Fruit fly (Drosophila melanogaster) whole organism, embryonic: ENCODE results near the gene CG7320.

ENCODE experiments used
- Abd-B ChIP-seq: fragments of 200-800 bp; sonication (Bioruptor generic); optimal IDR thresholded peaks from 2 replicates; lab custom pipeline; 2018; ENCODE audit warnings: missing biosample characterization, mild to moderate bottlenecking, missing genetic modification characterization, moderate library complexity
- Aef1 ChIP-seq: fragments of 200-800 bp; sonication (Bioruptor generic); IDR thresholded peaks from 3 replicates; pipeline ENCODE4 v1.3.6; 2022; ENCODE audit warnings: missing biosample characterization, missing genetic modification characterization
- Antp ChIP-seq: fragments of 200-800 bp; sonication (Bioruptor generic); optimal IDR thresholded peaks from 3 replicates; lab custom pipeline; 2016; ENCODE audit warnings: missing biosample characterization, missing genetic modification characterization
- Atf6 ChIP-seq: fragments of 200-800 bp; sonication (Bioruptor generic); IDR thresholded peaks from 2 replicates; pipeline ENCODE4 v1.3.6; 2022; ENCODE audit warnings: missing biosample characterization, missing genetic modification characterization
- BtbVII ChIP-seq: fragments of 200-800 bp; sonication (Bioruptor generic); optimal IDR thresholded peaks from 3 replicates; lab custom pipeline; 2017; ENCODE audit warnings: missing biosample characterization, mild to moderate bottlenecking, missing genetic modification characterization
- CG10979 ChIP-seq: fragments of 200-800 bp; sonication (Bioruptor generic); optimal IDR thresholded peaks from 2 replicates; lab custom pipeline; 2018; ENCODE audit warnings: missing biosample characterization, mild to moderate bottlenecking, missing genetic modification characterization, moderate library complexity
- CG12299 ChIP-seq: fragments of 200-800 bp; sonication (Bioruptor generic); optimal IDR thresholded peaks from 2 replicates; lab custom pipeline; 2018; ENCODE audit warnings: missing biosample characterization, mild to moderate bottlenecking, missing genetic modification characterization
- CG13123 ChIP-seq: fragments of 200-800 bp; sonication (Bioruptor generic); optimal IDR thresholded peaks from 2 replicates; lab custom pipeline; 2016; ENCODE audit warnings: missing biosample characterization, missing genetic modification characterization
- CG15011 ChIP-seq: fragments of 200-800 bp; sonication (Bioruptor generic); optimal IDR thresholded peaks from 3 replicates; lab custom pipeline; 2018; ENCODE audit warnings: missing biosample characterization, mild to moderate bottlenecking, missing genetic modification characterization
- CG1602 ChIP-seq: fragments of 200-800 bp; sonication (Bioruptor generic); optimal IDR thresholded peaks from 3 replicates; lab custom pipeline; 2016; ENCODE audit warnings: missing biosample characterization, missing genetic modification characterization
- CG2116 ChIP-seq: fragments of 200-800 bp; sonication (Bioruptor generic); optimal IDR thresholded peaks from 3 replicates; lab custom pipeline; 2018; ENCODE audit warnings: missing biosample characterization, mild to moderate bottlenecking, missing genetic modification characterization
- CG31224 ChIP-seq: fragments of 200-800 bp; sonication (Bioruptor generic); IDR thresholded peaks from 2 replicates; pipeline ENCODE4 v1.3.6; 2022; ENCODE audit warnings: missing biosample characterization, missing genetic modification characterization
- CG4404 ChIP-seq: fragments of 200-800 bp; sonication (Bioruptor generic); IDR thresholded peaks from 2 replicates; pipeline ENCODE4 v1.3.6; 2022; ENCODE audit warnings: missing biosample characterization, missing genetic modification characterization
- CG6689 ChIP-seq: fragments of 200-800 bp; sonication (Bioruptor generic); IDR thresholded peaks from 2 replicates; pipeline ENCODE4 v1.3.6; 2022; ENCODE audit warnings: missing biosample characterization, missing genetic modification characterization
- CG7271 ChIP-seq: fragments of 200-800 bp; sonication (Bioruptor generic); optimal IDR thresholded peaks from 2 replicates; lab custom pipeline; 2018; ENCODE audit warnings: missing biosample characterization, mild to moderate bottlenecking, missing genetic modification characterization, moderate library complexity
- CG9876 ChIP-seq: fragments of 200-800 bp; sonication (Bioruptor generic); optimal IDR thresholded peaks from 2 replicates; lab custom pipeline; 2016; ENCODE audit warnings: missing biosample characterization, missing genetic modification characterization
- D ChIP-seq, 2 experiments: fragments of 200-800 bp in 1 of 2; fragments of >200 bp in 1 of 2; sonication (Bioruptor generic) in 1 of 2; optimal IDR thresholded peaks; 2 replicates in 1 of 2; 3 replicates in 1 of 2; lab custom pipeline; 2017; ENCODE audit warnings: mild to moderate bottlenecking in 1 of 2, missing biosample characterization in 1 of 2, missing genetic modification characterization in 1 of 2, missing genetic modification reagents in 1 of 2
- Dek ChIP-seq: fragments of 200-800 bp; sonication (Bioruptor generic); optimal IDR thresholded peaks from 3 replicates; lab custom pipeline; 2019; ENCODE audit warnings: missing biosample characterization, mild to moderate bottlenecking, missing genetic modification characterization, moderate library complexity
- Dfd ChIP-seq, 2 experiments: fragments of >200 bp; optimal IDR thresholded peaks; 2 replicates each; lab custom pipeline; 2017; ENCODE audit warnings: missing biosample characterization in 2 of 2, missing genetic modification characterization in 2 of 2
- Hey ChIP-seq: fragments of 200-800 bp; sonication (Bioruptor generic); optimal IDR thresholded peaks from 3 replicates; lab custom pipeline; 2018; ENCODE audit warnings: missing biosample characterization, mild to moderate bottlenecking, missing genetic modification characterization
- HmgD ChIP-seq: fragments of 200-800 bp; sonication (Bioruptor generic); optimal IDR thresholded peaks from 3 replicates; lab custom pipeline; 2016; ENCODE audit warnings: missing biosample characterization, missing genetic modification characterization
- Hr3 ChIP-seq: fragments of 200-800 bp; sonication (Bioruptor generic); optimal IDR thresholded peaks from 3 replicates; lab custom pipeline; 2016; ENCODE audit warnings: missing biosample characterization, missing genetic modification characterization
- Hr51 ChIP-seq, 2 experiments: fragments of 200-800 bp; sonication (Bioruptor generic); optimal IDR thresholded peaks; 2 replicates in 1 of 2; 3 replicates in 1 of 2; lab custom pipeline; 2016 to 2018; ENCODE audit warnings: missing biosample characterization in 2 of 2, missing genetic modification characterization in 2 of 2, mild to moderate bottlenecking in 1 of 2, moderate library complexity in 1 of 2
- Jarid2 ChIP-seq: fragments of 200-800 bp; sonication (Bioruptor generic); optimal IDR thresholded peaks from 3 replicates; lab custom pipeline; 2017; ENCODE audit warnings: mild to moderate bottlenecking, missing biosample characterization, missing genetic modification reagents, missing genetic modification characterization
- Lim3 ChIP-seq: fragments of 200-800 bp; sonication (Bioruptor generic); IDR thresholded peaks from 2 replicates; pipeline ENCODE4 v1.3.6; 2022; ENCODE audit warnings: missing biosample characterization, missing genetic modification characterization
- MBD-R2 ChIP-seq: fragments of 200-800 bp; sonication (Bioruptor generic); IDR thresholded peaks from 2 replicates; pipeline ENCODE4 v1.3.6; 2022; ENCODE audit warnings: missing biosample characterization, missing genetic modification characterization
- Mrtf ChIP-seq: fragments of 200-800 bp; sonication (Bioruptor generic); IDR thresholded peaks from 3 replicates; pipeline ENCODE4 v1.3.6; 2022; ENCODE audit warnings: missing biosample characterization, missing genetic modification characterization
- Poxn ChIP-seq: fragments of 200-800 bp; sonication (Bioruptor generic); IDR thresholded peaks from 2 replicates; pipeline ENCODE4 v1.3.6; 2022; ENCODE audit warnings: missing biosample characterization, missing genetic modification characterization
- Sry-β ChIP-seq: fragments of 200-800 bp; sonication (Bioruptor generic); optimal IDR thresholded peaks from 2 replicates; lab custom pipeline; 2018; ENCODE audit warnings: missing biosample characterization, mild to moderate bottlenecking, missing genetic modification characterization, moderate library complexity
- Taf1 ChIP-seq: fragments of 200-800 bp; sonication (Bioruptor generic); IDR thresholded peaks from 2 replicates; pipeline ENCODE4 v1.3.6; 2022; ENCODE audit warnings: missing biosample characterization, missing genetic modification characterization
- Tbp ChIP-seq: fragments of >200 bp; optimal IDR thresholded peaks from 2 replicates; lab custom pipeline; 2018; ENCODE audit warnings: missing biosample characterization, missing genetic modification characterization
- YL-1 ChIP-seq: fragments of 200-800 bp; sonication (Bioruptor generic); optimal IDR thresholded peaks from 3 replicates; lab custom pipeline; 2017; ENCODE audit warnings: missing biosample characterization, mild to moderate bottlenecking, missing genetic modification characterization
- amos ChIP-seq: fragments of 200-800 bp; sonication (Bioruptor generic); IDR thresholded peaks from 2 replicates; pipeline ENCODE4 v1.3.6; 2022; ENCODE audit warnings: missing biosample characterization, missing genetic modification characterization; ENCODE audit not compliant: partially characterized antibody
- cg ChIP-seq: fragments of 200-800 bp; sonication (Bioruptor generic); optimal IDR thresholded peaks from 3 replicates; lab custom pipeline; 2019; ENCODE audit warnings: missing biosample characterization, mild to moderate bottlenecking, missing genetic modification characterization, moderate library complexity
- ci ChIP-seq: fragments of 200-800 bp; sonication (Bioruptor generic); IDR thresholded peaks from 3 replicates; pipeline ENCODE4 v1.3.6; 2022; ENCODE audit warnings: missing biosample characterization, missing genetic modification characterization
- dysf ChIP-seq: fragments of 200-800 bp; sonication (Bioruptor generic); IDR thresholded peaks from 3 replicates; pipeline ENCODE4 v1.3.6; 2022; ENCODE audit warnings: missing biosample characterization, missing genetic modification characterization
- emc ChIP-seq: fragments of 200-800 bp; sonication (Bioruptor generic); optimal IDR thresholded peaks from 2 replicates; lab custom pipeline; 2016; ENCODE audit warnings: missing biosample characterization, missing genetic modification characterization
- hth ChIP-seq: fragments of >200 bp; optimal IDR thresholded peaks from 2 replicates; lab custom pipeline; 2017; ENCODE audit warnings: inconsistent platforms
- kah ChIP-seq: fragments of 200-800 bp; sonication (Bioruptor generic); optimal IDR thresholded peaks from 2 replicates; lab custom pipeline; 2018; ENCODE audit warnings: missing biosample characterization, mild to moderate bottlenecking, missing genetic modification characterization
- knrl ChIP-seq: fragments of 200-800 bp; sonication (Bioruptor generic); IDR thresholded peaks from 3 replicates; pipeline ENCODE4 v1.3.6; 2022; ENCODE audit warnings: missing biosample characterization, missing genetic modification characterization; ENCODE audit not compliant: partially characterized antibody
- lilli ChIP-seq: fragments of 200-800 bp; sonication (Bioruptor generic); optimal IDR thresholded peaks from 3 replicates; lab custom pipeline; 2016; ENCODE audit warnings: missing biosample characterization, missing genetic modification characterization
- onecut ChIP-seq: fragments of 200-800 bp; sonication (Bioruptor generic); IDR thresholded peaks from 2 replicates; pipeline ENCODE4 v1.3.6; 2022; ENCODE audit warnings: missing biosample characterization, missing genetic modification characterization
- pros ChIP-seq: fragments of 200-800 bp; sonication (Bioruptor generic); optimal IDR thresholded peaks from 3 replicates; lab custom pipeline; 2019; ENCODE audit warnings: missing biosample characterization, mild to moderate bottlenecking, missing genetic modification characterization, moderate library complexity
- repo ChIP-seq: fragments of 200-800 bp; sonication (Bioruptor generic); optimal IDR thresholded peaks from 2 replicates; lab custom pipeline; 2016; ENCODE audit warnings: missing biosample characterization, missing genetic modification characterization
- run ChIP-seq: fragments of 200-800 bp; sonication (Bioruptor generic); optimal IDR thresholded peaks from 3 replicates; lab custom pipeline; 2018; ENCODE audit warnings: missing biosample characterization, mild to moderate bottlenecking, missing genetic modification characterization
- salm ChIP-seq: fragments of 200-800 bp; sonication (Bioruptor generic); optimal IDR thresholded peaks from 2 replicates; lab custom pipeline; 2018; ENCODE audit warnings: missing biosample characterization, mild to moderate bottlenecking, missing genetic modification characterization
- schlank ChIP-seq: fragments of 200-800 bp; sonication (Bioruptor generic); optimal IDR thresholded peaks from 2 replicates; lab custom pipeline; 2018; ENCODE audit warnings: missing biosample characterization, mild to moderate bottlenecking, missing genetic modification characterization
- sr ChIP-seq: fragments of 200-800 bp; sonication (Bioruptor generic); IDR thresholded peaks from 3 replicates; pipeline ENCODE4 v1.3.6; 2022; ENCODE audit warnings: missing biosample characterization, missing genetic modification characterization
- sug ChIP-seq: fragments of 200-800 bp; optimal IDR thresholded peaks from 2 replicates; lab custom pipeline; 2019; ENCODE audit warnings: missing biosample characterization, mild to moderate bottlenecking, missing genetic modification characterization, moderate library complexity
- trem ChIP-seq: fragments of 200-800 bp; optimal IDR thresholded peaks from 3 replicates; lab custom pipeline; 2019; ENCODE audit warnings: missing biosample characterization, mild to moderate bottlenecking, missing genetic modification characterization, moderate library complexity
- vfl ChIP-seq: fragments of 200-800 bp; sonication (Bioruptor generic); optimal IDR thresholded peaks from 2 replicates; lab custom pipeline; 2016; ENCODE audit warnings: missing biosample characterization, missing genetic modification characterization

CG7320 gene

DNA sequence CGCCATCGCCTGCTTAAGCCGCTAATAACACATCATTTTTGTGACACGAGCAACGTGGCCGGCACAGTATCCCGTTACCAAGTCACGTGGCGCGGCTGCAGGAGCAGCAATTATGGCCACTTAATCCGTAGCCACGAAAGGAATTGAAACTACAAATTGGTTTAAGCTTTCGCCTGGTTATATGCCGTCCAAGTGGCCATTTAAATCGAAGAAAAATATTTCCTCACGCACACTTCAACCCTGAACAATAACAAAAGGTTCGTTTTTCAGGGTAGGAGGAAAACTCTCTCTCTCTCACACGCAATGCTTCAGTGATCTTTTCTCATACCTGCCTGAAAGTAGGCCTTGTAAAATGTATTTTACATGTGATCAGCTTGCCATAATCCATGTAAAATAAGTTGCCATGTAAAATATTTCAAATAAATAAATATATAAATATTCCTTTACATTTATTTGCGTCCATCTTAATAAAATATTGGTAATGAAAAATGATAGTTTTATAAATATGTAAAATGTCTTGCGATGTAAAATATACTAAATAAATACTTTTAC lies 34.2 kb upstream of the CG7320 start (continued):
- TF ChIP-seq CG12299 (tag; lab: Kevin White, UChicago) (no peak), schlank (tag; lab: Kevin White, UChicago) (no peak), lilli (GFP tag; lab: Kevin White, UChicago) (no peak), trem (tag; lab: Kevin White, UChicago) (peak; percentile 21), knrl (GFP tag; lab: Robert Waterston, UW) (0 out of 3 replicates have a peak, but pooled peaks have one; percentile 24), HmgD (no peak), CG1602 (GFP tag; lab: Kevin White, UChicago) (no peak), Antp (GFP tag; lab: Kevin White, UChicago) (no peak), Taf1 (GFP tag; lab: Robert Waterston, UW) (no peak), CG4404 (GFP tag; lab: Robert Waterston, UW) (no peak), CG15011 (GFP tag; lab: Kevin White, UChicago) (no peak), kah (GFP tag; lab: Kevin White, UChicago) (no peak), hth (lab: Kevin White, UChicago) (no peak), CG9876 (no peak), Tbp (GFP tag; lab: Kevin White, UChicago) (no peak), Atf6 (GFP tag; lab: Robert Waterston, UW) (no peak), vfl (no peak), CG6689 (0 out of 2 replicates have a peak, but pooled peaks have one; percentile 19), cg (peak; percentile 13), pros (peak; percentile 33), Dfd (GFP tag; optimal IDR thresholded peaks at IDR 0.05; lab: Kevin White, UChicago) (no peak), Abd-B (GFP tag; lab: Kevin White, UChicago) (no peak), Hr51 (GFP tag; optimal IDR thresholded peaks at IDR 0.05; lab: Kevin White, UChicago) (no peak), run (tag; lab: Kevin White, UChicago) (no peak), salm (tag; lab: Kevin White, UChicago) (no peak), CG31224 (no peak), Aef1 (GFP tag; lab: Robert Waterston, UW) (no peak), CG2116 (GFP tag; lab: Kevin White, UChicago) (no peak), Hey (tag; lab: Kevin White, UChicago) (peak; percentile 37), Mrtf (GFP tag; lab: Robert Waterston, UW) (no peak), sug (tag; lab: Kevin White, UChicago) (no peak), BtbVII (GFP tag; lab: Kevin White, UChicago) (no peak), CG13123 (GFP tag; lab: Kevin White, UChicago) (no peak), CG7271 (tag; lab: Kevin White, UChicago) (no peak), Jarid2 (GFP tag; lab: Kevin White, UChicago) (no peak), MBD-R2 (GFP tag; lab: Robert Waterston, UW) (no peak), ci (GFP tag; lab: Robert Waterston, UW) (no peak), amos (GFP tag; lab: Robert Waterston, UW) (peak; percentile 61), Sry-β (no peak), YL-1 (no peak), Poxn (GFP tag; lab: Robert Waterston, UW) (no peak), repo (GFP tag; lab: Kevin White, UChicago) (no peak), emc (GFP tag; lab: Kevin White, UChicago) (no peak), Lim3 (GFP tag; lab: Robert Waterston, UW) (no peak), D (optimal IDR thresholded peaks at IDR 0.05; lab: Kevin White, UChicago) (no peak), D (GFP tag; optimal IDR thresholded peaks at IDR 0.05; lab: Kevin White, UChicago) (no peak), dysf (no peak), CG10979 (tag; lab: Kevin White, UChicago) (no peak), Hr3 (no peak), onecut (GFP tag; lab: Robert Waterston, UW) (no peak), Dek (tag; lab: Kevin White, UChicago) (no peak), sr (GFP tag; lab: Robert Waterston, UW) (no peak)
